Worm (Caenorhabditis elegans) whole organism, L4/young adult: Measurements from ENCODE around the gene Y116F11B.14.

ENCODE experiments used
- W03F9.2 ChIP-seq: fragments of 150-350 bp; optimal IDR thresholded peaks from 2 replicates; lab custom pipeline; 2014; ENCODE audit warnings: missing biosample characterization, missing genetic modification characterization
- him-1 ChIP-seq: sonication (generic microtip); optimal IDR thresholded peaks from 2 replicates; lab custom pipeline; 2016; ENCODE audit warnings: missing genotype, missing genetic modification reagents, missing genetic modification characterization, missing compliant biosample characterization

DNA sequence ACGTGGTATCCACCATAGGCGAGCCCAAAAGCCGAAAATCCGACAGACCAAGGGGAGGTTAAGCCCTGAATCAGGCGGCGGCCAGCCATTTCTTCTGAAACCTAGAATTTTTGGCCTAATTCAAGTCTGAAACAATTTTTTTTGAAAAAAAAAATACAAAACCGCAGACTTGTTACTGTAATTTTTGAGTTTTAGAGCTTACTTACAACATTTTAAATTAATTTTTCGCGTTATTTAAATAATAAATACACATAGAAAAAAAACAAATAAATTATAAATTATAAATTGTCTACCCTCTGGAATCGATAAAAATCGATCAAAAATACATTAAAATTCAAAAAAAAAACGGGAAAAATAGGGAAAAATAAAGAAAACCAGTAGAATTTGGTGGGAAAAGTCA lies 47.3 kb downstream of the Y116F11B.14 start, which contains the start of gene dhs-24:
- TF ChIP-seq him-1 (tag; lab: Kevin White, UChicago) (no peak), W03F9.2 (tag; lab: Kevin White, UChicago) (no peak)
